Worm (Caenorhabditis elegans): ENCODE measurements around the gene irld-8.

The irld-8 gene

DNA sequence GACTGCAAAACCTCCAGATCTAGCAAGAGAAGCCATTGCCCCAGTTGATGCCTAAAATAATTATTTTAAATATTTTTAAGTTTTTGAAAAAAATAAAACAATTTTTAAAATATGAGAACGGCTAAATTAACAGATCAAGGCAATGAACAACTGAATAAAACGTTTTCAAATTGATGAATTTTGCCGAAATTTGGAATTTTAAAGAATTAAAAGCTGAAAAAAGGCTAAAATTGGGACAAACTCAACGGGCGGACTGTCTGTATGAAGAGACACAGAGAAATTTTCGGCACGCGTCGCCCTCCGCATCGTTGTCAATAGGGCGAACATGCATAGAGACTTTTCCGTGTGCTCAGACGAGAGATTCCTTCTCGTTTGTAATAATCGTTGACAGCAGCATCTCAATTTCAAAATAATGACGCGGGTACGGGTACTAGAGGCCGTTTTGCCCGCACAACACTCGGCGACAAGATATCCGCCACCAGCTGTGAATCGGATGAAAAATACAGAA is 20.5 kb downstream of the irld-8 start, which contains the start of the genes isp-1 and islo-1 (continued):
- TF ChIP-seq eyg-1 (tag; optimal IDR thresholded peaks at IDR 0.05) = no peak
- peak; percentile 56 for TF ChIP-seq ref-2 (tag; optimal IDR thresholded peaks at IDR 0.05)
- TF ChIP-seq lin-11 (tag; optimal IDR thresholded peaks at IDR 0.05) = no peak
- no peak for TF ChIP-seq pag-3 (tag; optimal IDR thresholded peaks at IDR 0.05; ENCODE audit: borderline replicate concordance)
- TF ChIP-seq ceh-2 (tag; optimal IDR thresholded peaks at IDR 0.05) = no peak
- TF ChIP-seq hlh-13 (GFP tag; optimal IDR thresholded peaks at IDR 0.05) = no peak
- TF ChIP-seq ama-1 (optimal IDR thresholded peaks at IDR 0.05) = no peak
- TF ChIP-seq fax-1 (tag; optimal IDR thresholded peaks at IDR 0.05) = no peak
- TF ChIP-seq T23F11.4 (GFP tag; optimal IDR thresholded peaks at IDR 0.05) = no peak
- TF ChIP-seq tbx-7 (tag; optimal IDR thresholded peaks at IDR 0.05) = no peak
- TF ChIP-seq dmd-4 (tag; optimal IDR thresholded peaks at IDR 0.05; ENCODE audit: borderline replicate concordance) = no peak
- TF ChIP-seq C38D4.7 (GFP tag; optimal IDR thresholded peaks at IDR 0.05) = no peak
- TF ChIP-seq ceh-31 (tag; optimal IDR thresholded peaks at IDR 0.05) = peak; percentile 55
- no peak for TF ChIP-seq sox-4 (tag; optimal IDR thresholded peaks at IDR 0.05)
- TF ChIP-seq Y22D7AL.16 (tag; optimal IDR thresholded peaks at IDR 0.05) = no peak
- TF ChIP-seq syd-9 (tag; optimal IDR thresholded peaks at IDR 0.05) = no peak
- no peak for TF ChIP-seq nhr-11 (tag; optimal IDR thresholded peaks at IDR 0.05)
- TF ChIP-seq zip-5 (tag; optimal IDR thresholded peaks at IDR 0.05) = no peak
- no peak for TF ChIP-seq ztf-16 (tag; optimal IDR thresholded peaks at IDR 0.05)
- no peak for TF ChIP-seq hlh-15 (tag; optimal IDR thresholded peaks at IDR 0.05)
- TF ChIP-seq nhr-232 (tag; optimal IDR thresholded peaks at IDR 0.05) = no peak
- TF ChIP-seq mec-3 (tag; optimal IDR thresholded peaks at IDR 0.05; ENCODE audit: borderline replicate concordance) = no peak
- TF ChIP-seq pat-9 (tag; optimal IDR thresholded peaks at IDR 0.05) = no peak
- TF ChIP-seq pqm-1 (tag; optimal IDR thresholded peaks at IDR 0.05) = no peak
- TF ChIP-seq hlh-30 (tag; optimal IDR thresholded peaks at IDR 0.05; ENCODE audit: insufficient read depth) = peak; percentile 41
- peak; percentile 4 for TF ChIP-seq unc-42 (tag; optimal IDR thresholded peaks at IDR 0.05)
- TF ChIP-seq sox-2 (GFP tag; IDR thresholded peaks at IDR 0.05) = no peak
- TF ChIP-seq ceh-19 (GFP tag; optimal IDR thresholded peaks at IDR 0.05) = no peak
- no peak for TF ChIP-seq ceh-9 (tag; optimal IDR thresholded peaks at IDR 0.05)
- no peak for TF ChIP-seq gmeb-2 (tag; optimal IDR thresholded peaks at IDR 0.05)
- no peak for TF ChIP-seq ttx-3 (tag; optimal IDR thresholded peaks at IDR 0.05)

- TF ChIP-seq sox-2 (GFP tag; IDR thresholded peaks at IDR 0.05) = no peak
- TF ChIP-seq hlh-15 (tag; optimal IDR thresholded peaks at IDR 0.05) = no peak
- no peak for TF ChIP-seq ceh-31 (tag; optimal IDR thresholded peaks at IDR 0.05)
- TF ChIP-seq dve-1 (tag; optimal IDR thresholded peaks at IDR 0.05) = no peak
- no peak for TF ChIP-seq madf-2 (tag; optimal IDR thresholded peaks at IDR 0.05)
- TF ChIP-seq fax-1 (tag; optimal IDR thresholded peaks at IDR 0.05) = no peak
- no peak for TF ChIP-seq ztf-16 (tag; optimal IDR thresholded peaks at IDR 0.05)
- TF ChIP-seq zip-5 (tag; optimal IDR thresholded peaks at IDR 0.05) = no peak
- TF ChIP-seq ceh-24 (tag; optimal IDR thresholded peaks at IDR 0.05) = no peak
- TF ChIP-seq odd-2 (tag; optimal IDR thresholded peaks at IDR 0.05) = no peak
- no peak for TF ChIP-seq tbx-7 (tag; optimal IDR thresholded peaks at IDR 0.05)
Measured at ce11 chrIV:8136548-8136947, 21.0 kb downstream of the irld-8 start.

- TF ChIP-seq C38D4.7 (GFP tag; optimal IDR thresholded peaks at IDR 0.05) = no peak
- TF ChIP-seq ceh-19 (GFP tag; optimal IDR thresholded peaks at IDR 0.05) = no peak
- no peak for TF ChIP-seq C08G9.2 (tag; optimal IDR thresholded peaks at IDR 0.05)
- no peak for TF ChIP-seq madf-2 (tag; optimal IDR thresholded peaks at IDR 0.05)
- no peak for TF ChIP-seq ceh-2 (tag; optimal IDR thresholded peaks at IDR 0.05)
- TF ChIP-seq ceh-30 (tag; optimal IDR thresholded peaks at IDR 0.05) = no peak
- TF ChIP-seq K02D7.2 (tag; optimal IDR thresholded peaks at IDR 0.05) = no peak
- TF ChIP-seq ceh-9 (tag; optimal IDR thresholded peaks at IDR 0.05) = no peak
Measured at ce11 chrIV:8138984-8139383, 23.4 kb downstream of the irld-8 start, which contains the start of gene pmk-3. Gene pmk-3 (plus strand): TSS chrIV:8139219.

Measured in whole organism, late embryonic.